Fruit fly (Drosophila melanogaster): ENCODE measurements around the gene CG42780.
A peak's percentile ranks its signal among the peaks of the same experiment; 100 is the strongest.

Gene CG42780

dm6 chrX:7293133-7293873 lies 38.7 kb downstream of the CG42780 start (continued):
- TF ChIP-seq CG12942 (GFP tag; optimal IDR thresholded peaks at IDR 0.05) = peak; percentile 73
- TF ChIP-seq gt (GFP tag; IDR thresholded peaks at IDR 0.05) = peak; percentile 73
- peak; percentile 62 for TF ChIP-seq CG11398 (GFP tag; optimal IDR thresholded peaks at IDR 0.05)
- TF ChIP-seq gcm (GFP tag; optimal IDR thresholded peaks at IDR 0.05) = peak; percentile 77
- TF ChIP-seq Sox100B (GFP tag; optimal IDR thresholded peaks at IDR 0.05) = peak; percentile 63
- TF ChIP-seq CG18619 (GFP tag; optimal IDR thresholded peaks at IDR 0.05) = peak; percentile 48
- TF ChIP-seq MTF-1 (GFP tag; optimal IDR thresholded peaks at IDR 0.05; ENCODE audit: borderline replicate concordance) = peak; percentile 79
- peak; percentile 73 for TF ChIP-seq NC2α (GFP tag; optimal IDR thresholded peaks at IDR 0.05)
- TF ChIP-seq rib (GFP tag; IDR thresholded peaks at IDR 0.05) = no peak
- TF ChIP-seq exex (tag; optimal IDR thresholded peaks at IDR 0.05) = no peak
- TF ChIP-seq CG18764 (GFP tag; optimal IDR thresholded peaks at IDR 0.05) = peak; percentile 65
- TF ChIP-seq unpg (GFP tag; optimal IDR thresholded peaks at IDR 0.05) = peak; percentile 92
- TF ChIP-seq CG6854 (GFP tag; optimal IDR thresholded peaks at IDR 0.05) = no peak
- no peak for TF ChIP-seq CG6683 (GFP tag; optimal IDR thresholded peaks at IDR 0.05)
- TF ChIP-seq CG12744 (GFP tag; optimal IDR thresholded peaks at IDR 0.05) = peak; percentile 63
- peak; percentile 83 for TF ChIP-seq Oli (tag; optimal IDR thresholded peaks at IDR 0.05)
- TF ChIP-seq CG5180 (GFP tag; optimal IDR thresholded peaks at IDR 0.05) = peak; percentile 46
- peak; percentile 36; the same call in 1 of the 3 replicates for TF ChIP-seq CG2889 (GFP tag; IDR thresholded peaks at IDR 0.05)
- peak; percentile 92 for TF ChIP-seq dmrt11E (tag; optimal IDR thresholded peaks at IDR 0.05)
- TF ChIP-seq CG11247 (GFP tag; IDR thresholded peaks at IDR 0.05) = peak; percentile 54
- TF ChIP-seq CG8765 (GFP tag; IDR thresholded peaks at IDR 0.05) = peak; percentile 77; the same call in 1 of the 2 replicates
- peak; percentile 85 for TF ChIP-seq tap (tag; optimal IDR thresholded peaks at IDR 0.05)
- no peak for TF ChIP-seq CG14860 (GFP tag; IDR thresholded peaks at IDR 0.05; ENCODE audit: partially characterized antibody)
- TF ChIP-seq repo (GFP tag; optimal IDR thresholded peaks at IDR 0.05) = peak; percentile 83
- peak; percentile 77 for TF ChIP-seq zen (tag; optimal IDR thresholded peaks at IDR 0.05)
- no peak for TF ChIP-seq Doc3 (GFP tag; IDR thresholded peaks at IDR 0.05; ENCODE audit: partially characterized antibody)
- peak; percentile 36 for TF ChIP-seq run (tag; optimal IDR thresholded peaks at IDR 0.05)
- TF ChIP-seq emc (GFP tag; optimal IDR thresholded peaks at IDR 0.05) = peak; percentile 57
- peak; percentile 94 for TF ChIP-seq Sox102F (GFP tag; optimal IDR thresholded peaks at IDR 0.05)
- no peak for TF ChIP-seq Stat92E (GFP tag; optimal IDR thresholded peaks at IDR 0.05)
- TF ChIP-seq fru (optimal IDR thresholded peaks at IDR 0.05) = no peak
- peak; percentile 79 for TF ChIP-seq CG4707 (GFP tag; optimal IDR thresholded peaks at IDR 0.05)
- no peak for TF ChIP-seq abd-A (tag; optimal IDR thresholded peaks at IDR 0.05)
- TF ChIP-seq Nf-YC (tag; optimal IDR thresholded peaks at IDR 0.05) = peak; percentile 32
- no peak for TF ChIP-seq sd (tag; optimal IDR thresholded peaks at IDR 0.05)
- TF ChIP-seq CG33213 (GFP tag; optimal IDR thresholded peaks at IDR 0.05) = peak; percentile 80
- TF ChIP-seq CG31441 (GFP tag; IDR thresholded peaks at IDR 0.05) = peak; percentile 86
- TF ChIP-seq Rx (GFP tag; IDR thresholded peaks at IDR 0.05) = peak; percentile 88
- TF ChIP-seq Dad (GFP tag; optimal IDR thresholded peaks at IDR 0.05) = peak; percentile 60
- TF ChIP-seq HHEX (GFP tag; optimal IDR thresholded peaks at IDR 0.05) = peak; percentile 64
- TF ChIP-seq bsh (GFP tag; optimal IDR thresholded peaks at IDR 0.05) = peak; percentile 66 to 95
- TF ChIP-seq CG13894 (tag; optimal IDR thresholded peaks at IDR 0.05) = no peak
- peak; percentile 80 for TF ChIP-seq CG6689 (GFP tag; IDR thresholded peaks at IDR 0.05)
- TF ChIP-seq Pdp1 (GFP tag; optimal IDR thresholded peaks at IDR 0.05) = peak; percentile 66 to 75
- TF ChIP-seq Dip3 (GFP tag; optimal IDR thresholded peaks at IDR 0.05) = no peak
- TF ChIP-seq Hmr (GFP tag; optimal IDR thresholded peaks at IDR 0.05) = peak; percentile 25
- no peak for TF ChIP-seq Poxn (GFP tag; IDR thresholded peaks at IDR 0.05)
- TF ChIP-seq Vsx1 (GFP tag; optimal IDR thresholded peaks at IDR 0.05) = peak; percentile 56
